Worm (Caenorhabditis elegans): Measurements from ENCODE around the gene vglu-2.

ce11 chrIII:10270778-10271307 lies 24.1 kb upstream of the vglu-2 start, which contains the start of gene cnk-1:
- 0 out of 2 replicates have a peak, but pooled peaks have one; percentile 11 for TF ChIP-seq daf-8 (GFP tag; IDR thresholded peaks at IDR 0.05)
- TF ChIP-seq snpc-4 (tag; optimal IDR thresholded peaks at IDR 0.05) = no peak
- no peak for TF ChIP-seq lin-39 (tag; optimal IDR thresholded peaks at IDR 0.05)
- TF ChIP-seq unc-62 (GFP tag; optimal IDR thresholded peaks at IDR 0.05 in 1 of 2) = no peak
- TF ChIP-seq unc-62 (tag; optimal IDR thresholded peaks at IDR 0.05) = no peak
- TF ChIP-seq dmd-9 (GFP tag; IDR thresholded peaks at IDR 0.05) = peak; percentile 100
- no peak for TF ChIP-seq aly-2 (tag; optimal IDR thresholded peaks at IDR 0.05)

Data from whole organism, L4 larva.